Worm (Caenorhabditis elegans) whole organism, L2 larva: ENCODE measurements around the gene srx-50.

Experiments
- lin-13 ChIP-seq: fragments of 150-350 bp; optimal IDR thresholded peaks from 2 replicates; lab custom pipeline; 2014; ENCODE audit warnings: missing biosample characterization, missing genetic modification reagents, missing genetic modification characterization
- lsy-2 ChIP-seq, 2 experiments: fragments of 150-350 bp in 1 of 2; sonication (generic microtip) in 1 of 2; optimal IDR thresholded peaks; 2 replicates each; lab custom pipeline; 2014 to 2017; ENCODE audit warnings: missing biosample characterization in 2 of 2, missing genetic modification characterization in 2 of 2

ce11 chrIV:7107893-7108292 is 50.1 kb downstream of the srx-50 start, which contains the start of gene ZC477.2:
- TF ChIP-seq lsy-2 (tag; optimal IDR thresholded peaks at IDR 0.05; lab: Kevin White, UChicago), result no peak
- no peak for TF ChIP-seq lin-13 (GFP tag; lab: Kevin White, UChicago)
